Worm (Caenorhabditis elegans) whole organism, early embryonic: Measurements from ENCODE around the gene bra-2.

Experiments
- B0310.2 ChIP-seq: sonication (generic microtip); optimal IDR thresholded peaks from 2 replicates; lab custom pipeline; 2016; ENCODE audit warnings: mild to moderate bottlenecking, missing genetic modification characterization, missing compliant biosample characterization
- F13C5.2 ChIP-seq: sonication (generic microtip); optimal IDR thresholded peaks from 2 replicates; lab custom pipeline; 2017; ENCODE audit warnings: mild to moderate bottlenecking, missing genetic modification characterization, inconsistent platforms, missing compliant biosample characterization
- aly-1 ChIP-seq: sonication (generic microtip); optimal IDR thresholded peaks from 2 replicates; lab custom pipeline; 2016; ENCODE audit warnings: missing genetic modification characterization, missing compliant biosample characterization
- ama-1 ChIP-seq: fragments of 150-350 bp; optimal IDR thresholded peaks from 2 replicates; lab custom pipeline; 2014
- flt-1 ChIP-seq: fragments of 200-800 bp; sonication (Bioruptor generic); IDR thresholded peaks from 2 replicates; pipeline ENCODE4 v1.3.6; 2022; ENCODE audit warnings: missing genetic modification characterization, missing compliant biosample characterization
- hmg-4 ChIP-seq: fragments of 200-800 bp; sonication (Bioruptor generic); optimal IDR thresholded peaks from 2 replicates; lab custom pipeline; 2018; ENCODE audit warnings: mild to moderate bottlenecking, missing genetic modification characterization, missing compliant biosample characterization

DNA sequence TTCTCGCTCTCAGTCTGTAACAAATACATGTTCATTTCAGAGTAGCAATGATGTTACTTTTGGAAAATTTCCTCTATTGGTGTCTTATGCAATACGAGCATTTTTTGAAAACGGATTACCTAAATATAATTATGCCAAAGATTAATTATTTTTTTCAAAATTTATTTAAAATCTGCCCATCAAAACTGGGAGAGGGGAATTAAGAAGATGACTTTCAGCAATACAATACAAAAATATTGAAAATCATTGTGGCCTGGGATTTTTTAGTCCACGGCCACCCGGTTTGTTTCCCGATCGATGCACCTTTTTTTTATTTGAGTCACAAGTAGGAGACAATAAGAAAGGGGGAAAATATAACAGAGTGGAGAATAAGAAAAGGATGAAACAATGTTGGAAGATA, 26.9 kb downstream of the bra-2 start, which contains the start of gene fbxa-56:
- no peak for TF ChIP-seq ama-1 (lab: Kevin White, UChicago)
- TF ChIP-seq hmg-4 (GFP tag; lab: Kevin White, UChicago), result no peak
- no peak for TF ChIP-seq F13C5.2 (tag; lab: Kevin White, UChicago)
- TF ChIP-seq B0310.2 (tag; lab: Kevin White, UChicago), result no peak
- no peak for TF ChIP-seq aly-1 (tag; lab: Kevin White, UChicago)
- no peak for TF ChIP-seq flt-1 (GFP tag; lab: Robert Waterston, UW)
